Worm (Caenorhabditis elegans) whole organism, young adult: ENCODE data around the gene srx-14.

ENCODE experiments used
- B0019.2 ChIP-seq: fragments of 200-800 bp; sonication (Bioruptor generic); conservative IDR thresholded peaks from 2 replicates; pipeline ENCODE4 v1.3.6; 2022; ENCODE audit warnings: missing genetic modification reagents, missing genetic modification characterization, missing compliant biosample characterization
- B0261.1 ChIP-seq: sonication (generic microtip); optimal IDR thresholded peaks from 2 replicates; lab custom pipeline; 2016; ENCODE audit warnings: mild to moderate bottlenecking, missing genetic modification characterization, moderate library complexity, missing compliant biosample characterization
- F10E7.11 ChIP-seq: sonication (generic microtip); optimal IDR thresholded peaks from 2 replicates; lab custom pipeline; 2017; ENCODE audit warnings: mild to moderate bottlenecking, missing genetic modification characterization, moderate library complexity, missing compliant biosample characterization
- F33H1.4 ChIP-seq: fragments of 200-800 bp; sonication (Bioruptor generic); IDR thresholded peaks from 2 replicates; pipeline ENCODE4 v1.3.6; 2022; ENCODE audit warnings: missing genetic modification reagents, missing genetic modification characterization, missing compliant biosample characterization
- F39B2.1 ChIP-seq: fragments of 200-800 bp; sonication (Bioruptor generic); IDR thresholded peaks from 2 replicates; pipeline ENCODE4 v1.3.6; 2022; ENCODE audit warnings: missing genetic modification reagents, missing genetic modification characterization, missing compliant biosample characterization
- K12H6.12 ChIP-seq: fragments of 200-800 bp; sonication (Bioruptor generic); optimal IDR thresholded peaks from 2 replicates; lab custom pipeline; 2018; ENCODE audit warnings: mild to moderate bottlenecking, missing genetic modification characterization, missing compliant biosample characterization
- Y53G8AR.9 ChIP-seq: fragments of 200-800 bp; sonication (Bioruptor generic); conservative IDR thresholded peaks from 2 replicates; pipeline ENCODE4 v1.3.6; 2022; ENCODE audit warnings: missing genetic modification reagents, missing genetic modification characterization, missing compliant biosample characterization
- Y67H2A.10 ChIP-seq: fragments of 200-800 bp; sonication (Bioruptor generic); conservative IDR thresholded peaks from 2 replicates; pipeline ENCODE4 v1.3.6; 2022; ENCODE audit warnings: missing genetic modification reagents, missing genetic modification characterization, missing compliant biosample characterization
- Y79H2A.3 ChIP-seq: fragments of 200-800 bp; sonication (Bioruptor generic); conservative IDR thresholded peaks from 2 replicates; pipeline ENCODE4 v1.3.6; 2022; ENCODE audit warnings: missing genetic modification reagents, missing genetic modification characterization, missing compliant biosample characterization
- ZK185.1 ChIP-seq: sonication (generic microtip); optimal IDR thresholded peaks from 2 replicates; lab custom pipeline; 2016; ENCODE audit warnings: mild to moderate bottlenecking, missing genetic modification characterization, missing compliant biosample characterization; ENCODE audit not compliant: poor library complexity, severe bottlenecking
- akir-1 ChIP-seq: fragments of 200-800 bp; sonication (Bioruptor generic); optimal IDR thresholded peaks from 2 replicates; lab custom pipeline; 2018; ENCODE audit warnings: mild to moderate bottlenecking, missing genetic modification characterization, moderate library complexity, missing compliant biosample characterization
- bed-1 ChIP-seq: fragments of 200-800 bp; sonication (Bioruptor generic); IDR thresholded peaks from 2 replicates; pipeline ENCODE4 v1.3.6; 2022; ENCODE audit warnings: missing genetic modification reagents, missing genetic modification characterization, missing compliant biosample characterization
- ccch-3 ChIP-seq: fragments of 200-800 bp; sonication (Bioruptor generic); optimal IDR thresholded peaks from 2 replicates; lab custom pipeline; 2018; ENCODE audit warnings: mild to moderate bottlenecking, missing genetic modification characterization, missing compliant biosample characterization
- cebp-1 ChIP-seq, 2 experiments: fragments of 200-800 bp in 1 of 2; sonication (Bioruptor generic) in 1 of 2; sonication (generic microtip) in 1 of 2; IDR thresholded peaks in 1 of 2; optimal IDR thresholded peaks in 1 of 2; 2 replicates each; pipeline versions ENCODE4 v1.3.6 to Lab custom; 2017 to 2022; ENCODE audit warnings: missing compliant biosample characterization in 2 of 2, missing genetic modification characterization in 2 of 2, mild to moderate bottlenecking in 1 of 2, missing genetic modification reagents in 1 of 2, moderate library complexity in 1 of 2
- ceh-91 ChIP-seq: fragments of 200-800 bp; sonication (Bioruptor generic); IDR thresholded peaks from 2 replicates; pipeline ENCODE4 v1.3.6; 2022; ENCODE audit warnings: missing genetic modification reagents, missing genetic modification characterization, missing compliant biosample characterization
- egl-44 ChIP-seq: fragments of 200-800 bp; sonication (Bioruptor generic); IDR thresholded peaks from 2 replicates; pipeline ENCODE4 v1.3.6; 2022; ENCODE audit warnings: missing genetic modification reagents, missing genetic modification characterization, missing compliant biosample characterization
- ekl-4 ChIP-seq: fragments of 200-800 bp; sonication (Bioruptor generic); IDR thresholded peaks from 2 replicates; pipeline ENCODE4 v1.3.6; 2022; ENCODE audit warnings: missing genetic modification reagents, missing genetic modification characterization, missing compliant biosample characterization
- hmg-20 ChIP-seq: fragments of 200-800 bp; sonication (Bioruptor generic); IDR thresholded peaks from 2 replicates; pipeline ENCODE4 v1.3.6; 2022; ENCODE audit warnings: missing genetic modification reagents, missing genetic modification characterization, missing compliant biosample characterization
- hrde-1 ChIP-seq: sonication (generic microtip); optimal IDR thresholded peaks from 2 replicates; lab custom pipeline; 2016; ENCODE audit warnings: missing genetic modification characterization, mild to moderate bottlenecking, missing compliant biosample characterization, moderate library complexity, missing genotype, missing genetic modification reagents, borderline replicate concordance
- hsf-1 ChIP-seq: fragments of 200-800 bp; sonication (Bioruptor generic); IDR thresholded peaks from 2 replicates; pipeline ENCODE4 v1.3.6; 2022; ENCODE audit warnings: missing genetic modification reagents, missing genetic modification characterization, missing compliant biosample characterization
- lin-26 ChIP-seq: fragments of 200-800 bp; sonication (Bioruptor generic); IDR thresholded peaks from 2 replicates; pipeline ENCODE4 v1.3.6; 2022; ENCODE audit warnings: missing genetic modification reagents, missing genetic modification characterization, missing compliant biosample characterization
- madf-8 ChIP-seq: fragments of 200-800 bp; sonication (Bioruptor generic); conservative IDR thresholded peaks from 2 replicates; pipeline ENCODE4 v1.3.6; 2022; ENCODE audit warnings: missing genetic modification reagents, missing genetic modification characterization, missing compliant biosample characterization
- mcd-1 ChIP-seq: fragments of 200-800 bp; sonication (Bioruptor generic); IDR thresholded peaks from 2 replicates; pipeline ENCODE4 v1.3.6; 2022; ENCODE audit warnings: missing genetic modification reagents, missing genetic modification characterization, missing compliant biosample characterization
- mel-28 ChIP-seq: sonication (generic microtip); optimal IDR thresholded peaks from 2 replicates; lab custom pipeline; 2016; ENCODE audit warnings: borderline replicate concordance, mild to moderate bottlenecking, missing genetic modification characterization, missing compliant biosample characterization
- nfya-2 ChIP-seq: fragments of 200-800 bp; sonication (Bioruptor generic); IDR thresholded peaks from 2 replicates; pipeline ENCODE4 v1.3.6; 2022; ENCODE audit warnings: missing genetic modification reagents, missing genetic modification characterization, missing compliant biosample characterization
- nhr-80 ChIP-seq: sonication (generic microtip); optimal IDR thresholded peaks from 2 replicates; lab custom pipeline; 2016; ENCODE audit warnings: missing genetic modification characterization, missing compliant biosample characterization
- snpc-1.3 ChIP-seq: sonication (generic microtip); optimal IDR thresholded peaks from 2 replicates; lab custom pipeline; 2017; ENCODE audit warnings: missing genetic modification characterization, mild to moderate bottlenecking, missing compliant biosample characterization, antibody characterized with exemption, moderate library complexity, missing genotype, missing genetic modification reagents; ENCODE audit not compliant: insufficient read depth
- tbp1 ChIP-seq: fragments of 200-800 bp; sonication (Bioruptor generic); optimal IDR thresholded peaks from 2 replicates; lab custom pipeline; 2018; ENCODE audit warnings: mild to moderate bottlenecking, missing genetic modification characterization, missing compliant biosample characterization
- zfh-2 ChIP-seq: fragments of 200-800 bp; sonication (Bioruptor generic); conservative IDR thresholded peaks from 2 replicates; pipeline ENCODE4 v1.3.6; 2022; ENCODE audit warnings: missing genetic modification reagents, missing genetic modification characterization, missing compliant biosample characterization

Gene srx-14

ce11 chrIV:1120865-1121264 is 7.3 kb upstream of the srx-14 start:
- no peak for TF ChIP-seq nhr-80 (tag; lab: Kevin White, UChicago)
- no peak for TF ChIP-seq snpc-1.3
- 0 out of 2 replicates have a peak, but pooled peaks have one; percentile 32 for TF ChIP-seq cebp-1 (GFP tag; IDR thresholded peaks at IDR 0.05; lab: Robert Waterston, UW)
- no peak for TF ChIP-seq cebp-1 (tag; optimal IDR thresholded peaks at IDR 0.05; lab: Kevin White, UChicago)
- TF ChIP-seq F33H1.4, result no peak
- no peak for TF ChIP-seq bed-1
- no peak for TF ChIP-seq F10E7.11
- no peak for TF ChIP-seq nfya-2 (GFP tag; lab: Robert Waterston, UW)
- TF ChIP-seq F39B2.1 (GFP tag; lab: Robert Waterston, UW), result 0 out of 2 replicates have a peak, but pooled peaks have one; percentile 5
- TF ChIP-seq hmg-20 (GFP tag; lab: Robert Waterston, UW), result no peak
- no peak for TF ChIP-seq Y67H2A.10 (GFP tag; lab: Robert Waterston, UW)
- no peak for TF ChIP-seq mel-28
- 0 out of 2 replicates have a peak, but pooled peaks have one; percentile 18 for TF ChIP-seq hsf-1 (GFP tag; lab: Robert Waterston, UW)
- TF ChIP-seq Y53G8AR.9 (GFP tag; lab: Robert Waterston, UW), result 0 out of 2 replicates have a peak, but pooled peaks have one; percentile 15

- TF ChIP-seq lin-26 (no peak), mel-28 (no peak), Y79H2A.3 (GFP tag; lab: Robert Waterston, UW) (no peak), egl-44 (no peak), mcd-1 (GFP tag; lab: Robert Waterston, UW) (no peak)
Observed at ce11 chrIV:1118566-1118965, 5.0 kb upstream of the srx-14 start, which contains the start of gene srx-13. TSS of gene srx-13 (minus strand) at chrIV:1118666.

- TF ChIP-seq K12H6.12 (no peak), mcd-1 (GFP tag; lab: Robert Waterston, UW) (no peak), ekl-4 (no peak)
Observed at ce11 chrIV:1110999-1111398, 2.5 kb downstream of the srx-14 start.

ce11 chrIV:1108030-1108429 is 5.5 kb downstream of the srx-14 start:
- no peak for TF ChIP-seq ccch-3
- no peak for TF ChIP-seq snpc-1.3
- TF ChIP-seq mcd-1 (GFP tag; lab: Robert Waterston, UW), result 0 out of 2 replicates have a peak, but pooled peaks have one; percentile 27
- no peak for TF ChIP-seq hrde-1
- 0 out of 2 replicates have a peak, but pooled peaks have one; percentile 43 for TF ChIP-seq zfh-2

ce11 chrIV:1107190-1107589 is 6.3 kb downstream of the srx-14 start, which contains the start of gene ost-1:
TSS of gene ost-1 (plus strand) at chrIV:1107396.
- TF ChIP-seq akir-1 (GFP tag; lab: Kevin White, UChicago), result no peak
- TF ChIP-seq B0019.2, result no peak
- no peak for TF ChIP-seq B0261.1 (tag; lab: Kevin White, UChicago)
- TF ChIP-seq zfh-2, result peak; percentile 80
- TF ChIP-seq, all 124 proteins: peak for 1

- TF ChIP-seq hsf-1 (GFP tag; lab: Robert Waterston, UW), result no peak
- TF ChIP-seq B0261.1 (tag; lab: Kevin White, UChicago), result no peak
- no peak for TF ChIP-seq tbp1 (GFP tag; lab: Kevin White, UChicago)
- no peak for TF ChIP-seq madf-8
- TF ChIP-seq ZK185.1 (tag; lab: Kevin White, UChicago), result no peak
- TF ChIP-seq akir-1 (GFP tag; lab: Kevin White, UChicago), result no peak
- no peak for TF ChIP-seq F33H1.4
- no peak for TF ChIP-seq F39B2.1 (GFP tag; lab: Robert Waterston, UW)
- TF ChIP-seq ceh-91 (GFP tag; lab: Robert Waterston, UW), result no peak
Observed at ce11 chrIV:1105999-1106398, 7.5 kb downstream of the srx-14 start.
